Fruit fly (Drosophila melanogaster) whole organism, embryonic: Measurements from ENCODE around the gene Ide.

Source experiments
- BEAF-32 ChIP-seq: fragments of 200-800 bp; sonication (Bioruptor generic); optimal IDR thresholded peaks from 3 replicates; lab custom pipeline; 2017; ENCODE audit warnings: missing biosample characterization, missing genetic modification characterization, mild to moderate bottlenecking, moderate library complexity, missing genetic modification reagents
- CG10543 ChIP-seq: fragments of 200-800 bp; sonication (Bioruptor generic); optimal IDR thresholded peaks from 3 replicates; lab custom pipeline; 2017; ENCODE audit warnings: missing biosample characterization, mild to moderate bottlenecking, missing genetic modification characterization, moderate library complexity
- CG12104 ChIP-seq: fragments of 200-800 bp; sonication (Bioruptor generic); optimal IDR thresholded peaks from 3 replicates; lab custom pipeline; 2016; ENCODE audit warnings: missing biosample characterization, missing genetic modification characterization
- CG14014 ChIP-seq: fragments of 200-800 bp; sonication (Bioruptor generic); IDR thresholded peaks from 2 replicates; pipeline ENCODE4 v1.3.6; 2022; ENCODE audit warnings: missing biosample characterization, missing genetic modification characterization
- CG14441 ChIP-seq: fragments of 200-800 bp; sonication (Bioruptor generic); IDR thresholded peaks from 2 replicates; pipeline ENCODE4 v1.3.6; 2022; ENCODE audit warnings: missing biosample characterization, missing genetic modification characterization
- CG15011 ChIP-seq: fragments of 200-800 bp; sonication (Bioruptor generic); optimal IDR thresholded peaks from 3 replicates; lab custom pipeline; 2018; ENCODE audit warnings: missing biosample characterization, mild to moderate bottlenecking, missing genetic modification characterization
- CG15601 ChIP-seq: fragments of 200-800 bp; sonication (Bioruptor generic); optimal IDR thresholded peaks from 3 replicates; lab custom pipeline; 2019; ENCODE audit warnings: missing biosample characterization, mild to moderate bottlenecking, missing genetic modification characterization, moderate library complexity
- CG17361 ChIP-seq: fragments of 200-800 bp; sonication (Bioruptor generic); IDR thresholded peaks from 3 replicates; pipeline ENCODE4 v1.3.6; 2022; ENCODE audit warnings: missing biosample characterization, missing genetic modification characterization
- CG18011 ChIP-seq: fragments of 200-800 bp; sonication (Bioruptor generic); optimal IDR thresholded peaks from 2 replicates; lab custom pipeline; 2017; ENCODE audit warnings: missing biosample characterization, missing genetic modification characterization, mild to moderate bottlenecking, moderate library complexity, missing genotype
- CG2199 ChIP-seq: fragments of 200-800 bp; sonication (Bioruptor generic); IDR thresholded peaks from 3 replicates; pipeline ENCODE4 v1.3.6; 2022; ENCODE audit warnings: missing biosample characterization, missing genetic modification characterization
- CG30020 ChIP-seq: fragments of 200-800 bp; optimal IDR thresholded peaks from 2 replicates; lab custom pipeline; 2019; ENCODE audit warnings: missing biosample characterization, mild to moderate bottlenecking, missing genetic modification characterization, moderate library complexity
- CG30403 ChIP-seq: fragments of 200-800 bp; sonication (Bioruptor generic); optimal IDR thresholded peaks from 3 replicates; lab custom pipeline; 2016; ENCODE audit warnings: missing biosample characterization, missing genetic modification characterization
- CG32767 ChIP-seq: fragments of 200-800 bp; sonication (Bioruptor generic); IDR thresholded peaks from 2 replicates; pipeline ENCODE4 v1.3.6; 2022; ENCODE audit warnings: missing biosample characterization, missing genetic modification characterization
- CG34422 ChIP-seq: fragments of 200-800 bp; sonication (Bioruptor generic); IDR thresholded peaks from 3 replicates; pipeline ENCODE4 v1.3.6; 2022; ENCODE audit warnings: missing biosample characterization, missing genetic modification characterization
- CG5180 ChIP-seq: fragments of 200-800 bp; sonication (Bioruptor generic); optimal IDR thresholded peaks from 3 replicates; lab custom pipeline; 2017; ENCODE audit warnings: missing biosample characterization, missing genetic modification characterization, mild to moderate bottlenecking, moderate library complexity, missing genetic modification reagents
- CG5953 ChIP-seq: fragments of 200-800 bp; sonication (Bioruptor generic); IDR thresholded peaks from 2 replicates; pipeline ENCODE4 v1.3.6; 2022; ENCODE audit warnings: missing biosample characterization, missing genetic modification characterization
- CG6175 ChIP-seq: fragments of 200-800 bp; sonication (Bioruptor generic); IDR thresholded peaks from 3 replicates; pipeline ENCODE4 v1.3.6; 2022; ENCODE audit warnings: missing biosample characterization, missing genetic modification characterization
- CG7357 ChIP-seq: fragments of 200-800 bp; sonication (Bioruptor generic); IDR thresholded peaks from 3 replicates; pipeline ENCODE4 v1.3.6; 2022; ENCODE audit warnings: missing biosample characterization, missing genetic modification characterization
- CG7963 ChIP-seq: fragments of 200-800 bp; sonication (Bioruptor generic); IDR thresholded peaks from 3 replicates; pipeline ENCODE4 v1.3.6; 2022; ENCODE audit warnings: missing biosample characterization, missing genetic modification characterization; ENCODE audit not compliant: partially characterized antibody
- CG8290 ChIP-seq, 3 experiments: fragments of 200-800 bp; sonication (Bioruptor generic); optimal IDR thresholded peaks; 2 replicates each; lab custom pipeline; 2016 to 2019; ENCODE audit warnings: missing biosample characterization in 3 of 3, missing genetic modification characterization in 3 of 3, mild to moderate bottlenecking in 2 of 3, moderate library complexity in 1 of 3
- CG8944 ChIP-seq: fragments of 200-800 bp; sonication (Bioruptor generic); optimal IDR thresholded peaks from 3 replicates; lab custom pipeline; 2016; ENCODE audit warnings: missing biosample characterization, missing genetic modification characterization
- CG9609 ChIP-seq: fragments of 200-800 bp; sonication (Bioruptor generic); optimal IDR thresholded peaks from 3 replicates; lab custom pipeline; 2016; ENCODE audit warnings: missing biosample characterization, missing genetic modification characterization
- Chrac-16 ChIP-seq: fragments of 200-800 bp; sonication (Bioruptor generic); optimal IDR thresholded peaks from 3 replicates; lab custom pipeline; 2016; ENCODE audit warnings: missing biosample characterization, missing genetic modification characterization
- Dll ChIP-seq: fragments of 200-800 bp; sonication (Bioruptor generic); IDR thresholded peaks from 4 replicates; pipeline ENCODE4 v1.3.6; 2022; ENCODE audit warnings: missing biosample characterization, missing genetic modification characterization; ENCODE audit not compliant: partially characterized antibody
- Dp ChIP-seq: fragments of 200-800 bp; sonication (Bioruptor generic); optimal IDR thresholded peaks from 2 replicates; lab custom pipeline; 2018; ENCODE audit warnings: missing biosample characterization, mild to moderate bottlenecking, missing genetic modification characterization, moderate library complexity
- E2f1 ChIP-seq: fragments of 200-800 bp; sonication (Bioruptor generic); IDR thresholded peaks from 2 replicates; pipeline ENCODE4 v1.3.6; 2022; ENCODE audit warnings: missing biosample characterization, missing genetic modification characterization
- ERR ChIP-seq: fragments of 200-800 bp; sonication (Bioruptor generic); optimal IDR thresholded peaks from 2 replicates; lab custom pipeline; 2016; ENCODE audit warnings: missing biosample characterization, missing genetic modification characterization
- Ets97D ChIP-seq: fragments of 200-800 bp; sonication (Bioruptor generic); optimal IDR thresholded peaks from 3 replicates; lab custom pipeline; 2016; ENCODE audit warnings: missing biosample characterization, missing genetic modification characterization
- Fer3 ChIP-seq: fragments of 200-800 bp; sonication (Bioruptor generic); optimal IDR thresholded peaks from 2 replicates; lab custom pipeline; 2018; ENCODE audit warnings: missing biosample characterization, mild to moderate bottlenecking, missing genetic modification characterization, moderate library complexity
- GATAe ChIP-seq: fragments of 200-800 bp; sonication (Bioruptor generic); conservative IDR thresholded peaks from 2 replicates; pipeline ENCODE4 v1.3.6; 2022; ENCODE audit warnings: missing biosample characterization, missing genetic modification characterization
- Hey ChIP-seq: fragments of 200-800 bp; sonication (Bioruptor generic); optimal IDR thresholded peaks from 3 replicates; lab custom pipeline; 2018; ENCODE audit warnings: missing biosample characterization, mild to moderate bottlenecking, missing genetic modification characterization
- Hr78 ChIP-seq, 2 experiments: fragments of 200-800 bp in 1 of 2; fragments of >200 bp in 1 of 2; sonication (Bioruptor generic) in 1 of 2; optimal IDR thresholded peaks; 2 replicates each; lab custom pipeline; 2017 to 2019; ENCODE audit warnings: missing biosample characterization in 2 of 2, missing genetic modification characterization in 2 of 2, mild to moderate bottlenecking in 1 of 2, moderate library complexity in 1 of 2
- Oaz ChIP-seq: fragments of 200-800 bp; sonication (Bioruptor generic); IDR thresholded peaks from 2 replicates; pipeline ENCODE4 v1.3.6; 2022; ENCODE audit warnings: missing biosample characterization, missing genetic modification characterization
- Sin3A ChIP-seq: fragments of >200 bp; optimal IDR thresholded peaks from 2 replicates; lab custom pipeline; 2018
- Six4 ChIP-seq: fragments of 200-800 bp; sonication (Bioruptor generic); optimal IDR thresholded peaks from 2 replicates; lab custom pipeline; 2016; ENCODE audit warnings: missing biosample characterization, missing genetic modification characterization
- Usf ChIP-seq: fragments of 200-800 bp; sonication (Bioruptor generic); optimal IDR thresholded peaks from 2 replicates; lab custom pipeline; 2017; ENCODE audit warnings: missing genotype, missing biosample characterization, missing genetic modification characterization
- ash1 ChIP-seq: fragments of 200-800 bp; sonication (Bioruptor generic); optimal IDR thresholded peaks from 2 replicates; lab custom pipeline; 2018; ENCODE audit warnings: missing biosample characterization, mild to moderate bottlenecking, missing genetic modification characterization
- corto ChIP-seq: fragments of 200-800 bp; sonication (Bioruptor generic); optimal IDR thresholded peaks from 2 replicates; lab custom pipeline; 2016; ENCODE audit warnings: missing biosample characterization, mild to moderate bottlenecking, missing genetic modification characterization, moderate library complexity
- gsb ChIP-seq: fragments of 200-800 bp; sonication (Bioruptor generic); IDR thresholded peaks from 2 replicates; pipeline ENCODE4 v1.3.6; 2022; ENCODE audit warnings: missing biosample characterization, missing genetic modification characterization
- kah ChIP-seq: fragments of 200-800 bp; sonication (Bioruptor generic); optimal IDR thresholded peaks from 2 replicates; lab custom pipeline; 2018; ENCODE audit warnings: missing biosample characterization, mild to moderate bottlenecking, missing genetic modification characterization
- mld ChIP-seq: fragments of 200-800 bp; sonication (Bioruptor generic); IDR thresholded peaks from 3 replicates; pipeline ENCODE4 v1.3.6; 2022; ENCODE audit warnings: missing biosample characterization, missing genetic modification characterization; ENCODE audit not compliant: partially characterized antibody
- nerfin-2 ChIP-seq: fragments of 200-800 bp; sonication (Bioruptor generic); IDR thresholded peaks from 2 replicates; pipeline ENCODE4 v1.3.6; 2022; ENCODE audit warnings: missing biosample characterization, missing genetic modification characterization; ENCODE audit not compliant: partially characterized antibody
- pan ChIP-seq, 4 experiments: fragments of >200 bp in 3 of 4; fragments of 200-800 bp in 1 of 4; sonication (Bioruptor generic) in 1 of 4; optimal IDR thresholded peaks in 3 of 4; IDR thresholded peaks in 1 of 4; 2 replicates each; pipeline versions ENCODE4 v1.3.6 to Lab custom; 2017 to 2022; ENCODE audit warnings: missing biosample characterization in 2 of 4, missing genetic modification characterization in 2 of 4, mixed read lengths in 1 of 4
- pho ChIP-seq: fragments of 200-800 bp; sonication (Bioruptor generic); optimal IDR thresholded peaks from 2 replicates; lab custom pipeline; 2016; ENCODE audit warnings: missing biosample characterization, missing genetic modification characterization
- seq ChIP-seq: fragments of 200-800 bp; sonication (Bioruptor generic); IDR thresholded peaks from 2 replicates; pipeline ENCODE4 v1.3.6; 2022; ENCODE audit warnings: missing biosample characterization, missing genetic modification characterization
- tio ChIP-seq: fragments of 200-800 bp; sonication (Bioruptor generic); optimal IDR thresholded peaks from 2 replicates; lab custom pipeline; 2017; ENCODE audit warnings: missing biosample characterization, missing genetic modification characterization, inconsistent platforms
- trem ChIP-seq: fragments of 200-800 bp; optimal IDR thresholded peaks from 3 replicates; lab custom pipeline; 2019; ENCODE audit warnings: missing biosample characterization, mild to moderate bottlenecking, missing genetic modification characterization, moderate library complexity
- tx ChIP-seq: fragments of 200-800 bp; sonication (Bioruptor generic); optimal IDR thresholded peaks from 2 replicates; lab custom pipeline; 2016; ENCODE audit warnings: missing biosample characterization, missing genetic modification characterization

Ide gene

dm6 chr3L:20375878-20376563 is at the start of gene Ide, which contains the start of gene RhoBTB (continued):
- TF ChIP-seq tx: peak; percentile 79
- TF ChIP-seq CG30020 (tag; lab: Kevin White, UChicago): peak; percentile 66
- peak; percentile 75 for TF ChIP-seq CG14441 (GFP tag; lab: Robert Waterston, UW)
- peak; percentile 60 for TF ChIP-seq Six4 (GFP tag; lab: Kevin White, UChicago)
- no peak for TF ChIP-seq CG15601 (tag; lab: Kevin White, UChicago)
- peak; percentile 87 for TF ChIP-seq CG8944 (GFP tag; lab: Kevin White, UChicago)
- peak; percentile 63 for TF ChIP-seq CG18011 (GFP tag; lab: Kevin White, UChicago)
- peak; percentile 51; the same call in 1 of the 3 replicates for TF ChIP-seq CG34422 (GFP tag; lab: Robert Waterston, UW)
- TF ChIP-seq E2f1 (GFP tag; lab: Robert Waterston, UW): peak; percentile 46; the same call in 1 of the 2 replicates
- no peak for TF ChIP-seq Dll (GFP tag; lab: Robert Waterston, UW)
- TF ChIP-seq CG32767 (GFP tag; lab: Robert Waterston, UW): no peak
- no peak for TF ChIP-seq tio (GFP tag; lab: Kevin White, UChicago)
- TF ChIP-seq gsb (GFP tag; lab: Robert Waterston, UW): no peak
- peak; percentile 85 for TF ChIP-seq CG10543 (GFP tag; lab: Kevin White, UChicago)
- no peak for TF ChIP-seq CG6175 (GFP tag; lab: Robert Waterston, UW)
- no peak for TF ChIP-seq pan (optimal IDR thresholded peaks at IDR 0.05; lab: Kevin White, UChicago)
- peak in 1 of 2 experiments; percentile 58 for TF ChIP-seq pan (GFP tag; optimal IDR thresholded peaks at IDR 0.05 in 1 of 2, IDR thresholded peaks at IDR 0.05 in 1 of 2)
- peak; percentile 34; the same call in 1 of the 2 replicates for TF ChIP-seq seq (GFP tag; lab: Robert Waterston, UW)
- TF ChIP-seq CG14014: peak; percentile 67; the same call in 1 of the 2 replicates
- TF ChIP-seq Hey: no peak
- TF ChIP-seq Oaz (GFP tag; lab: Robert Waterston, UW): peak; percentile 56
- no peak for TF ChIP-seq corto
- TF ChIP-seq GATAe (GFP tag; lab: Robert Waterston, UW): no peak; the same call in 1 of the 2 replicates
- TF ChIP-seq CG7963 (GFP tag; lab: Robert Waterston, UW): no peak
- no peak for TF ChIP-seq CG2199 (GFP tag; lab: Robert Waterston, UW)
- TF ChIP-seq Hr78 (GFP tag; optimal IDR thresholded peaks at IDR 0.05; lab: Kevin White, UChicago): no peak
- no peak for TF ChIP-seq mld (GFP tag; lab: Robert Waterston, UW)
- TF ChIP-seq CG12104 (GFP tag; lab: Kevin White, UChicago): peak; percentile 69
- peak; percentile 71 for TF ChIP-seq CG8290 (GFP tag; optimal IDR thresholded peaks at IDR 0.05; lab: Kevin White, UChicago)
- peak in 1 of 2 experiments; percentile 15 for TF ChIP-seq CG8290 (tag; optimal IDR thresholded peaks at IDR 0.05; lab: Kevin White, UChicago)
- peak; percentile 92 for TF ChIP-seq CG17361 (GFP tag; lab: Robert Waterston, UW)
- TF ChIP-seq CG7357 (GFP tag; lab: Robert Waterston, UW): no peak; the same call in none of the 3 replicates
- peak; percentile 93 for TF ChIP-seq CG30403 (GFP tag; lab: Kevin White, UChicago)
- peak; percentile 92 for TF ChIP-seq pho
- peak; percentile 96 for TF ChIP-seq Sin3A (lab: Kevin White, UChicago)
- TF ChIP-seq CG5180 (GFP tag; lab: Kevin White, UChicago): no peak
- peak; percentile 98 for TF ChIP-seq trem (tag; lab: Kevin White, UChicago)
- TF ChIP-seq Usf (GFP tag; lab: Kevin White, UChicago): peak; percentile 76
- TF ChIP-seq Ets97D (GFP tag; lab: Kevin White, UChicago): peak; percentile 87
- TF ChIP-seq ERR (GFP tag; lab: Kevin White, UChicago): peak; percentile 64
- peak; percentile 88 for TF ChIP-seq Chrac-16 (GFP tag; lab: Kevin White, UChicago)
- TF ChIP-seq Dp (GFP tag; lab: Kevin White, UChicago): peak; percentile 73
- no peak for TF ChIP-seq nerfin-2 (GFP tag; lab: Robert Waterston, UW)
- TF ChIP-seq CG9609 (GFP tag; lab: Kevin White, UChicago): peak; percentile 80
- TF ChIP-seq CG15011 (GFP tag; lab: Kevin White, UChicago): no peak
- TF ChIP-seq Fer3 (tag; lab: Kevin White, UChicago): peak; percentile 78
- peak; percentile 58 for TF ChIP-seq BEAF-32 (GFP tag; lab: Kevin White, UChicago)
- TF ChIP-seq kah (GFP tag; lab: Kevin White, UChicago): peak; percentile 22
- no peak for TF ChIP-seq ash1
- TF ChIP-seq CG5953 (GFP tag; lab: Robert Waterston, UW): no peak
